Fruit fly (Drosophila melanogaster) whole organism, pupa: ENCODE measurements around the gene CG33494.
A peak's percentile ranks its signal among the peaks of the same experiment; 100 is the strongest.

Experiments used
- CG10348 ChIP-seq: fragments of 200-800 bp; sonication (Bioruptor generic); IDR thresholded peaks from 2 replicates; pipeline ENCODE4 v1.3.6; 2022; ENCODE audit warnings: missing biosample characterization, missing genetic modification characterization
- CG15710 ChIP-seq: fragments of 200-800 bp; sonication (Bioruptor generic); optimal IDR thresholded peaks from 2 replicates; lab custom pipeline; 2018; ENCODE audit warnings: missing biosample characterization, mild to moderate bottlenecking, missing genetic modification characterization, moderate library complexity
- CG34367 ChIP-seq: fragments of 200-800 bp; sonication (Bioruptor generic); optimal IDR thresholded peaks from 2 replicates; lab custom pipeline; 2018; ENCODE audit warnings: missing biosample characterization, mild to moderate bottlenecking, missing genetic modification characterization
- CG9948 ChIP-seq: fragments of 200-800 bp; sonication (Bioruptor generic); optimal IDR thresholded peaks from 2 replicates; lab custom pipeline; 2018; ENCODE audit warnings: missing biosample characterization, mild to moderate bottlenecking, missing genetic modification characterization, moderate library complexity
- Pif1A ChIP-seq: fragments of 200-800 bp; sonication (Bioruptor generic); optimal IDR thresholded peaks from 3 replicates; lab custom pipeline; 2016; ENCODE audit warnings: missing biosample characterization, missing genetic modification characterization
- fd96Ca ChIP-seq: fragments of 200-800 bp; sonication (Bioruptor generic); IDR thresholded peaks from 3 replicates; pipeline ENCODE4 v1.3.6; 2022; ENCODE audit warnings: missing biosample characterization, missing genetic modification characterization
- rn ChIP-seq: fragments of 200-800 bp; sonication (Bioruptor generic); IDR thresholded peaks from 2 replicates; pipeline ENCODE4 v1.3.6; 2022; ENCODE audit warnings: missing biosample characterization, missing genetic modification characterization

dm6 chr3R:25489116-25489515, 5.8 kb downstream of the CG33494 start:
- peak; percentile 46 for TF ChIP-seq CG15710
- TF ChIP-seq CG10348 (GFP tag; lab: Robert Waterston, UW) = no peak
- no peak for TF ChIP-seq CG34367
- TF ChIP-seq fd96Ca (GFP tag; lab: Robert Waterston, UW) = peak; percentile 56; the same call in 2 of the 3 replicates
- TF ChIP-seq Pif1A = peak; percentile 42
- peak; percentile 62 for TF ChIP-seq CG9948 (tag; lab: Kevin White, UChicago)
- no peak for TF ChIP-seq rn
